Fruit fly (Drosophila melanogaster) whole organism, embryonic: ENCODE data around the gene CG13842.

ENCODE experiments used
- Antp ChIP-seq: fragments of 200-800 bp; sonication (Bioruptor generic); optimal IDR thresholded peaks from 3 replicates; lab custom pipeline; 2016; ENCODE audit warnings: missing biosample characterization, missing genetic modification characterization
- BtbVII ChIP-seq: fragments of 200-800 bp; sonication (Bioruptor generic); optimal IDR thresholded peaks from 3 replicates; lab custom pipeline; 2017; ENCODE audit warnings: missing biosample characterization, mild to moderate bottlenecking, missing genetic modification characterization
- CG11456 ChIP-seq: fragments of 200-800 bp; sonication (Bioruptor generic); IDR thresholded peaks from 3 replicates; pipeline ENCODE4 v1.3.6; 2022; ENCODE audit warnings: missing biosample characterization, missing genetic modification characterization
- CG12391 ChIP-seq: fragments of 200-800 bp; sonication (Bioruptor generic); optimal IDR thresholded peaks from 3 replicates; lab custom pipeline; 2018; ENCODE audit warnings: missing biosample characterization, mild to moderate bottlenecking, missing genetic modification characterization, moderate library complexity
- CG13123 ChIP-seq: fragments of 200-800 bp; sonication (Bioruptor generic); optimal IDR thresholded peaks from 2 replicates; lab custom pipeline; 2016; ENCODE audit warnings: missing biosample characterization, missing genetic modification characterization
- CG13775 ChIP-seq: fragments of 200-800 bp; sonication (Bioruptor generic); optimal IDR thresholded peaks from 3 replicates; lab custom pipeline; 2017; ENCODE audit warnings: missing biosample characterization, mild to moderate bottlenecking, missing genetic modification characterization
- CG13894 ChIP-seq: fragments of 200-800 bp; sonication (Bioruptor generic); optimal IDR thresholded peaks from 3 replicates; lab custom pipeline; 2018; ENCODE audit warnings: missing biosample characterization, mild to moderate bottlenecking, missing genetic modification characterization, moderate library complexity
- CG14965 ChIP-seq: fragments of 200-800 bp; sonication (Bioruptor generic); optimal IDR thresholded peaks from 2 replicates; lab custom pipeline; 2016; ENCODE audit warnings: missing biosample characterization, missing genetic modification characterization, borderline replicate concordance
- CG15011 ChIP-seq: fragments of 200-800 bp; sonication (Bioruptor generic); optimal IDR thresholded peaks from 3 replicates; lab custom pipeline; 2018; ENCODE audit warnings: missing biosample characterization, mild to moderate bottlenecking, missing genetic modification characterization
- CG15073 ChIP-seq: fragments of 200-800 bp; sonication (Bioruptor generic); optimal IDR thresholded peaks from 2 replicates; lab custom pipeline; 2016; ENCODE audit warnings: missing biosample characterization, missing genetic modification characterization
- CG15479 ChIP-seq: fragments of 200-800 bp; sonication (Bioruptor generic); optimal IDR thresholded peaks from 3 replicates; lab custom pipeline; 2019; ENCODE audit warnings: missing biosample characterization, mild to moderate bottlenecking, missing genetic modification characterization, moderate library complexity
- CG1602 ChIP-seq: fragments of 200-800 bp; sonication (Bioruptor generic); optimal IDR thresholded peaks from 3 replicates; lab custom pipeline; 2016; ENCODE audit warnings: missing biosample characterization, missing genetic modification characterization
- CG2129 ChIP-seq: fragments of 200-800 bp; sonication (Bioruptor generic); IDR thresholded peaks from 2 replicates; pipeline ENCODE4 v1.3.6; 2022; ENCODE audit warnings: missing biosample characterization, missing genetic modification characterization; ENCODE audit not compliant: partially characterized antibody
- CG2199 ChIP-seq: fragments of 200-800 bp; sonication (Bioruptor generic); IDR thresholded peaks from 3 replicates; pipeline ENCODE4 v1.3.6; 2022; ENCODE audit warnings: missing biosample characterization, missing genetic modification characterization
- CG2202 ChIP-seq: fragments of 200-800 bp; sonication (Bioruptor generic); optimal IDR thresholded peaks from 2 replicates; lab custom pipeline; 2018; ENCODE audit warnings: missing biosample characterization, mild to moderate bottlenecking, missing genetic modification characterization
- CG31365 ChIP-seq: fragments of 200-800 bp; sonication (Bioruptor generic); optimal IDR thresholded peaks from 2 replicates; lab custom pipeline; 2018; ENCODE audit warnings: missing biosample characterization, mild to moderate bottlenecking, missing genetic modification characterization
- CG3281 ChIP-seq: fragments of 200-800 bp; sonication (Bioruptor generic); optimal IDR thresholded peaks from 3 replicates; lab custom pipeline; 2017; ENCODE audit warnings: missing biosample characterization, mild to moderate bottlenecking, missing genetic modification characterization
- CG5180 ChIP-seq: fragments of 200-800 bp; sonication (Bioruptor generic); optimal IDR thresholded peaks from 3 replicates; lab custom pipeline; 2017; ENCODE audit warnings: missing biosample characterization, missing genetic modification characterization, mild to moderate bottlenecking, moderate library complexity, missing genetic modification reagents
- CG7556 ChIP-seq: fragments of 200-800 bp; sonication (Bioruptor generic); optimal IDR thresholded peaks from 2 replicates; lab custom pipeline; 2017; ENCODE audit warnings: missing biosample characterization, mild to moderate bottlenecking, missing genetic modification characterization
- CG7928 ChIP-seq: fragments of 200-800 bp; sonication (Bioruptor generic); optimal IDR thresholded peaks from 2 replicates; lab custom pipeline; 2017; ENCODE audit warnings: missing biosample characterization, mild to moderate bottlenecking, missing genetic modification characterization
- Dll ChIP-seq: fragments of 200-800 bp; sonication (Bioruptor generic); IDR thresholded peaks from 4 replicates; pipeline ENCODE4 v1.3.6; 2022; ENCODE audit warnings: missing biosample characterization, missing genetic modification characterization; ENCODE audit not compliant: partially characterized antibody
- Ets65A ChIP-seq: fragments of 200-800 bp; sonication (Bioruptor generic); peaks from one replicate; lab custom pipeline; 2016; ENCODE audit warnings: missing biosample characterization, missing genetic modification characterization
- HLH3B ChIP-seq: fragments of 200-800 bp; sonication (Bioruptor generic); IDR thresholded peaks from 2 replicates; pipeline ENCODE4 v1.3.6; 2022; ENCODE audit warnings: missing biosample characterization, missing genetic modification characterization
- HmgD ChIP-seq: fragments of 200-800 bp; sonication (Bioruptor generic); optimal IDR thresholded peaks from 3 replicates; lab custom pipeline; 2016; ENCODE audit warnings: missing biosample characterization, missing genetic modification characterization
- Hr51 ChIP-seq, 2 experiments: fragments of 200-800 bp; sonication (Bioruptor generic); optimal IDR thresholded peaks; 2 replicates in 1 of 2; 3 replicates in 1 of 2; lab custom pipeline; 2016 to 2018; ENCODE audit warnings: missing biosample characterization in 2 of 2, missing genetic modification characterization in 2 of 2, mild to moderate bottlenecking in 1 of 2, moderate library complexity in 1 of 2
- Hr78 ChIP-seq, 2 experiments: fragments of 200-800 bp in 1 of 2; fragments of >200 bp in 1 of 2; sonication (Bioruptor generic) in 1 of 2; optimal IDR thresholded peaks; 2 replicates each; lab custom pipeline; 2017 to 2019; ENCODE audit warnings: missing biosample characterization in 2 of 2, missing genetic modification characterization in 2 of 2, mild to moderate bottlenecking in 1 of 2, moderate library complexity in 1 of 2
- NC2α ChIP-seq: fragments of 200-800 bp; sonication (Bioruptor generic); optimal IDR thresholded peaks from 2 replicates; lab custom pipeline; 2016; ENCODE audit warnings: missing biosample characterization, missing genetic modification characterization
- Ptx1 ChIP-seq: fragments of 200-800 bp; sonication (Bioruptor generic); IDR thresholded peaks from 2 replicates; pipeline ENCODE4 v1.3.6; 2022; ENCODE audit warnings: missing biosample characterization, missing genetic modification characterization
- Sox102F ChIP-seq: fragments of 200-800 bp; sonication (Bioruptor generic); optimal IDR thresholded peaks from 2 replicates; lab custom pipeline; 2018; ENCODE audit warnings: missing biosample characterization, mild to moderate bottlenecking, missing genetic modification characterization, moderate library complexity
- Usf ChIP-seq: fragments of 200-800 bp; sonication (Bioruptor generic); optimal IDR thresholded peaks from 2 replicates; lab custom pipeline; 2017; ENCODE audit warnings: missing genotype, missing biosample characterization, missing genetic modification characterization
- cg ChIP-seq: fragments of 200-800 bp; sonication (Bioruptor generic); optimal IDR thresholded peaks from 3 replicates; lab custom pipeline; 2019; ENCODE audit warnings: missing biosample characterization, mild to moderate bottlenecking, missing genetic modification characterization, moderate library complexity
- chinmo ChIP-seq: fragments of 200-800 bp; sonication (Bioruptor generic); IDR thresholded peaks from 4 replicates; pipeline ENCODE4 v1.3.6; 2022; ENCODE audit warnings: missing biosample characterization, missing genetic modification characterization; ENCODE audit not compliant: partially characterized antibody
- crp ChIP-seq, 2 experiments: fragments of 200-800 bp; sonication (Bioruptor generic); optimal IDR thresholded peaks; 2 replicates in 1 of 2; 3 replicates in 1 of 2; lab custom pipeline; 2017; ENCODE audit warnings: missing biosample characterization in 2 of 2, missing genetic modification characterization in 2 of 2, mild to moderate bottlenecking in 1 of 2, moderate library complexity in 1 of 2
- dm ChIP-seq: fragments of 200-800 bp; sonication (Bioruptor generic); optimal IDR thresholded peaks from 3 replicates; lab custom pipeline; 2016; ENCODE audit warnings: missing biosample characterization, missing genetic modification characterization
- hb ChIP-seq: fragments of 200-800 bp; sonication (Bioruptor generic); IDR thresholded peaks from 3 replicates; pipeline ENCODE4 v1.3.6; 2022; ENCODE audit warnings: missing biosample characterization, missing genetic modification characterization; ENCODE audit not compliant: partially characterized antibody
- mirr ChIP-seq: fragments of 200-800 bp; sonication (Bioruptor generic); optimal IDR thresholded peaks from 3 replicates; lab custom pipeline; 2018; ENCODE audit warnings: missing biosample characterization, mild to moderate bottlenecking, missing genetic modification characterization
- nmo ChIP-seq: fragments of 200-800 bp; sonication (Bioruptor generic); optimal IDR thresholded peaks from 2 replicates; lab custom pipeline; 2018; ENCODE audit warnings: missing biosample characterization, mild to moderate bottlenecking, missing genetic modification characterization, moderate library complexity
- nom ChIP-seq: fragments of 200-800 bp; sonication (Bioruptor generic); optimal IDR thresholded peaks from 2 replicates; lab custom pipeline; 2017; ENCODE audit warnings: missing biosample characterization, missing genetic modification characterization, mild to moderate bottlenecking, moderate library complexity, missing genetic modification reagents
- pho ChIP-seq: fragments of 200-800 bp; sonication (Bioruptor generic); optimal IDR thresholded peaks from 2 replicates; lab custom pipeline; 2016; ENCODE audit warnings: missing biosample characterization, missing genetic modification characterization
- phol ChIP-seq: fragments of 200-800 bp; sonication (Bioruptor generic); optimal IDR thresholded peaks from 3 replicates; lab custom pipeline; 2018; ENCODE audit warnings: missing biosample characterization, mild to moderate bottlenecking, missing genetic modification characterization, moderate library complexity
- pita ChIP-seq: fragments of 200-800 bp; sonication (Bioruptor generic); optimal IDR thresholded peaks from 2 replicates; lab custom pipeline; 2017; ENCODE audit warnings: missing biosample characterization, mild to moderate bottlenecking, missing genetic modification characterization
- sd ChIP-seq: fragments of 200-800 bp; sonication (Bioruptor generic); optimal IDR thresholded peaks from 3 replicates; lab custom pipeline; 2018; ENCODE audit warnings: missing biosample characterization, mild to moderate bottlenecking, missing genetic modification characterization, moderate library complexity
- shn ChIP-seq: fragments of 200-800 bp; sonication (Bioruptor generic); optimal IDR thresholded peaks from 3 replicates; lab custom pipeline; 2016; ENCODE audit warnings: missing biosample characterization, missing genetic modification characterization
- so ChIP-seq: fragments of 200-800 bp; sonication (Bioruptor generic); IDR thresholded peaks from 3 replicates; pipeline ENCODE4 v1.3.6; 2022; ENCODE audit warnings: missing biosample characterization, missing genetic modification characterization
- sqz ChIP-seq: fragments of 200-800 bp; sonication (Bioruptor generic); optimal IDR thresholded peaks from 3 replicates; lab custom pipeline; 2018; ENCODE audit warnings: missing biosample characterization, mild to moderate bottlenecking, missing genetic modification characterization
- trh ChIP-seq: fragments of 200-800 bp; sonication (Bioruptor generic); optimal IDR thresholded peaks from 2 replicates; lab custom pipeline; 2016; ENCODE audit warnings: missing biosample characterization, missing genetic modification characterization
- zfh1 ChIP-seq: fragments of 200-800 bp; sonication (Bioruptor generic); IDR thresholded peaks from 3 replicates; pipeline ENCODE4 v1.3.6; 2022; ENCODE audit warnings: missing biosample characterization, missing genetic modification characterization

The CG13842 gene

dm6 chr3R:22669789-22670426 is 37.2 kb downstream of the CG13842 start:
- TF ChIP-seq CG31365 (no peak), cg (GFP tag; lab: Kevin White, UChicago) (peak; percentile 23), CG13775 (GFP tag; lab: Kevin White, UChicago) (no peak), CG14965 (no peak), CG13894 (peak; percentile 93), pho (no peak), zfh1 (GFP tag; lab: Robert Waterston, UW) (no peak), CG5180 (GFP tag; lab: Kevin White, UChicago) (no peak), CG12391 (no peak), HmgD (no peak), CG15073 (no peak), CG7556 (GFP tag; lab: Kevin White, UChicago) (no peak), CG2202 (no peak), phol (tag; lab: Kevin White, UChicago) (no peak), CG13123 (GFP tag; lab: Kevin White, UChicago) (no peak), nmo (no peak), mirr (no peak), Antp (GFP tag; lab: Kevin White, UChicago) (no peak), CG15011 (no peak), NC2α (GFP tag; lab: Kevin White, UChicago) (no peak), sqz (no peak), chinmo (GFP tag; lab: Robert Waterston, UW) (0 out of 4 replicates have a peak, but pooled peaks have one; percentile 51), BtbVII (GFP tag; lab: Kevin White, UChicago) (no peak), so (GFP tag; lab: Robert Waterston, UW) (no peak), trh (GFP tag; lab: Kevin White, UChicago) (no peak), Usf (no peak), pita (no peak), HLH3B (GFP tag; lab: Robert Waterston, UW) (no peak), hb (no peak), CG3281 (no peak), nom (GFP tag; lab: Kevin White, UChicago) (no peak), CG11456 (GFP tag; lab: Robert Waterston, UW) (no peak), CG2129 (no peak), CG1602 (GFP tag; lab: Kevin White, UChicago) (no peak), Sox102F (GFP tag; lab: Kevin White, UChicago) (no peak), Hr78 (GFP tag; optimal IDR thresholded peaks at IDR 0.05; lab: Kevin White, UChicago) (peak in 1 of 2 experiments; percentile 85), shn (GFP tag; lab: Kevin White, UChicago) (no peak), CG7928 (GFP tag; lab: Kevin White, UChicago) (no peak), Ptx1 (GFP tag; lab: Robert Waterston, UW) (no peak), CG15479 (GFP tag; lab: Kevin White, UChicago) (no peak), Ets65A (no peak), crp (GFP tag; optimal IDR thresholded peaks at IDR 0.05; lab: Kevin White, UChicago) (no peak), Dll (0 out of 4 replicates have a peak, but pooled peaks have one; percentile 16), CG2199 (0 out of 3 replicates have a peak, but pooled peaks have one; percentile 12), Hr51 (GFP tag; optimal IDR thresholded peaks at IDR 0.05; lab: Kevin White, UChicago) (no peak), dm (no peak), sd (no peak)
- TF ChIP-seq, all 482 proteins: peak for 6
